Worm (Caenorhabditis elegans): ENCODE data around the gene aff-1.

DNA sequence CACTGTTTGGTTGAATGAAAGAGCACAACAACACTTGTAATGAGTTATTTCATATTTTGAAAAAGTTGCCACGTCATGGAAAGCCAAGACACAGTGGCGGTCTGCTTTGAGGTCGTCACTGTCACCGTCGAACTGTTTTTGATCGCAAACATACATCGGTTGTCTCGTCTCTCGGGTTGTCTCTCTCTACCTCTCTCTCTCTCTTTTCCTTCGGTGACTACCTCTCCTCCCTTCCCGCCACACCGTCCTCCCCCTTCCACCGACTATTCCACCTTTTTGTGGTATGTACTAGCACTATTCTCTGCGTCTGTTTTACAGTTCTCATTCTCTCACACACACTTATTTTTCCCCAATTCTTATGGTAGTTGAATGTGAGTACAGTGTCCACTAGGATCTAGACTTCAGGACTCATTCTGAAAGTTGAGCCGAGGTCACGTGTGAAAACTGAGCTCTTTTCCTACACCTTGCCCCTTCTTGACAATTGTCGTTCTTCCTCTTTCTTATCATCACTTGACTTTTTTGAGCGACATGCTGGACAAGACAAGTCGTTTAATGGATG, 29.7 kb downstream of the aff-1 start:
- TF ChIP-seq flt-1 (GFP tag; IDR thresholded peaks at IDR 0.05) (no peak), ref-1 (GFP tag; conservative IDR thresholded peaks at IDR 0.05) (no peak), ztf-29 (GFP tag; IDR thresholded peaks at IDR 0.05) (no peak)

All from whole organism, midembryonic.